Worm (Caenorhabditis elegans) whole organism, mixed stage, embryonic: ENCODE data around the gene F09G8.10.

Experiments
- hlh-1 ChIP-seq: fragments of 150-350 bp; optimal IDR thresholded peaks from 2 replicates; lab custom pipeline; 2014; ENCODE audit warnings: missing biosample characterization, missing genetic modification reagents, missing genetic modification characterization
- snpc-4 ChIP-seq: fragments of 150-350 bp; optimal IDR thresholded peaks from 2 replicates; lab custom pipeline; 2014; ENCODE audit warnings: missing biosample characterization, missing genetic modification characterization
- unc-62 ChIP-seq: fragments of 150-350 bp; optimal IDR thresholded peaks from 2 replicates; lab custom pipeline; 2014; ENCODE audit warnings: missing biosample characterization, missing genetic modification reagents, missing genetic modification characterization
- ztf-11 ChIP-seq: fragments of 150-350 bp; optimal IDR thresholded peaks from 2 replicates; lab custom pipeline; 2014; ENCODE audit warnings: missing biosample characterization, missing genetic modification characterization

- TF ChIP-seq hlh-1 (tag; lab: Kevin White, UChicago) (no peak), ztf-11 (no peak), unc-62 (no peak), snpc-4 (tag; lab: Kevin White, UChicago) (no peak)
Observed at ce11 chrIII:8305304-8305703, 33.3 kb upstream of the F09G8.10 start.
